Fruit fly (Drosophila melanogaster) S2 (cell line): Measurements from ENCODE around the gene CG6470.

ENCODE experiments used
- CG8478 ChIP-seq: fragments of >200 bp; optimal IDR thresholded peaks from 2 replicates; lab custom pipeline; 2018
- CTCF ChIP-seq, 2 experiments: fragments of >200 bp; optimal IDR thresholded peaks; 2 replicates each; lab custom pipeline; 2018

- TF ChIP-seq CG8478 (lab: Kevin White, UChicago) (no peak), CTCF (optimal IDR thresholded peaks at IDR 0.05; lab: Kevin White, UChicago) (no peak)
Observed at dm6 chrX:18520360-18520759, 5.7 kb upstream of the CG6470 start.
